Worm (Caenorhabditis elegans) whole organism, mixed stage, embryonic: ENCODE results near the gene H40L08.2.
A peak's percentile ranks its signal among the peaks of the same experiment; 100 is the strongest.

ENCODE experiments used
- M03D4.4 ChIP-seq: sonication (generic microtip); optimal IDR thresholded peaks from 2 replicates; lab custom pipeline; 2017; ENCODE audit warnings: mild to moderate bottlenecking, missing genetic modification characterization, missing compliant biosample characterization
- bed-3 ChIP-seq: fragments of 200-800 bp; sonication (Bioruptor generic); optimal IDR thresholded peaks from 3 replicates; lab custom pipeline; 2018; ENCODE audit warnings: mild to moderate bottlenecking, missing genetic modification characterization, moderate library complexity, missing compliant biosample characterization
- blmp-1 ChIP-seq: fragments of 150-350 bp; optimal IDR thresholded peaks from 2 replicates; lab custom pipeline; 2014; ENCODE audit warnings: missing biosample characterization, missing genetic modification characterization
- ceh-39 ChIP-seq: fragments of 150-350 bp; optimal IDR thresholded peaks from 2 replicates; lab custom pipeline; 2014; ENCODE audit warnings: missing biosample characterization, missing genetic modification characterization
- ceh-43 ChIP-seq: fragments of 200-800 bp; sonication (Bioruptor generic); optimal IDR thresholded peaks from 2 replicates; lab custom pipeline; 2018; ENCODE audit warnings: mild to moderate bottlenecking, missing genetic modification characterization, moderate library complexity, missing compliant biosample characterization
- ceh-83 ChIP-seq: fragments of 200-800 bp; sonication (Bioruptor generic); optimal IDR thresholded peaks from 2 replicates; lab custom pipeline; 2018; ENCODE audit warnings: mild to moderate bottlenecking, missing genetic modification characterization, missing compliant biosample characterization
- ces-1 ChIP-seq: fragments of 150-350 bp; optimal IDR thresholded peaks from 2 replicates; lab custom pipeline; 2014; ENCODE audit warnings: missing biosample characterization, missing genetic modification reagents, missing genetic modification characterization
- cnd-1 ChIP-seq: fragments of 200-800 bp; sonication (Bioruptor generic); optimal IDR thresholded peaks from 2 replicates; lab custom pipeline; 2018; ENCODE audit warnings: mild to moderate bottlenecking, missing genetic modification characterization, missing compliant biosample characterization
- drap-1 ChIP-seq: fragments of 200-800 bp; sonication (Bioruptor generic); optimal IDR thresholded peaks from 3 replicates; lab custom pipeline; 2018; ENCODE audit warnings: mild to moderate bottlenecking, missing genetic modification characterization, missing compliant biosample characterization
- elt-1 ChIP-seq: sonication (generic microtip); optimal IDR thresholded peaks from 2 replicates; lab custom pipeline; 2017; ENCODE audit warnings: missing genetic modification characterization, mild to moderate bottlenecking, missing compliant biosample characterization, antibody characterized with exemption, moderate library complexity, borderline replicate concordance; ENCODE audit not compliant: insufficient read depth
- elt-3 ChIP-seq: fragments of 150-350 bp; optimal IDR thresholded peaks from 2 replicates; lab custom pipeline; 2014; ENCODE audit warnings: missing biosample characterization, missing genetic modification characterization
- flh-1 ChIP-seq: fragments of 200-800 bp; sonication (Bioruptor generic); optimal IDR thresholded peaks from 2 replicates; lab custom pipeline; 2018; ENCODE audit warnings: mild to moderate bottlenecking, missing genetic modification characterization, moderate library complexity, missing compliant biosample characterization
- ham-2 ChIP-seq: fragments of 200-800 bp; sonication (Bioruptor generic); optimal IDR thresholded peaks from 2 replicates; lab custom pipeline; 2018; ENCODE audit warnings: mild to moderate bottlenecking, missing genetic modification characterization, missing compliant biosample characterization
- hlh-1 ChIP-seq: fragments of 150-350 bp; optimal IDR thresholded peaks from 2 replicates; lab custom pipeline; 2014; ENCODE audit warnings: missing biosample characterization, missing genetic modification reagents, missing genetic modification characterization
- lin-13 ChIP-seq: fragments of 150-350 bp; optimal IDR thresholded peaks from 2 replicates; lab custom pipeline; 2014; ENCODE audit warnings: missing biosample characterization, missing genetic modification characterization
- lin-32 ChIP-seq: fragments of 200-800 bp; sonication (Bioruptor generic); optimal IDR thresholded peaks from 2 replicates; lab custom pipeline; 2018; ENCODE audit warnings: mild to moderate bottlenecking, missing genetic modification characterization, missing compliant biosample characterization
- lsy-2 ChIP-seq: fragments of 150-350 bp; optimal IDR thresholded peaks from 2 replicates; lab custom pipeline; 2014; ENCODE audit warnings: missing biosample characterization, missing genetic modification characterization
- mab-5 ChIP-seq: fragments of 150-350 bp; optimal IDR thresholded peaks from 2 replicates; lab custom pipeline; 2014; ENCODE audit warnings: missing biosample characterization, missing genetic modification characterization
- mep-1 ChIP-seq: fragments of 150-350 bp; optimal IDR thresholded peaks from 2 replicates; lab custom pipeline; 2017; ENCODE audit warnings: missing biosample characterization, missing genetic modification reagents, missing genetic modification characterization, inconsistent platforms
- mls-2 ChIP-seq: sonication (generic microtip); optimal IDR thresholded peaks from 2 replicates; lab custom pipeline; 2016; ENCODE audit warnings: mild to moderate bottlenecking, missing genetic modification characterization, moderate library complexity, missing compliant biosample characterization
- nhr-12 ChIP-seq: fragments of 150-350 bp; optimal IDR thresholded peaks from 2 replicates; lab custom pipeline; 2014; ENCODE audit warnings: missing biosample characterization, missing genetic modification characterization
- nhr-2 ChIP-seq: fragments of 150-350 bp; optimal IDR thresholded peaks from 2 replicates; lab custom pipeline; 2014; ENCODE audit warnings: missing biosample characterization, missing genetic modification characterization
- nhr-237 ChIP-seq: fragments of 150-350 bp; optimal IDR thresholded peaks from 2 replicates; lab custom pipeline; 2014; ENCODE audit warnings: missing biosample characterization, missing genetic modification characterization
- nhr-28 ChIP-seq: fragments of 150-350 bp; optimal IDR thresholded peaks from 2 replicates; lab custom pipeline; 2014; ENCODE audit warnings: missing biosample characterization, missing genetic modification characterization
- pha-4 ChIP-seq: fragments of 150-350 bp; optimal IDR thresholded peaks from 2 replicates; lab custom pipeline; 2018; ENCODE audit warnings: missing biosample characterization, missing genetic modification reagents, missing genetic modification characterization
- sem-2 ChIP-seq: fragments of 200-800 bp; sonication (Bioruptor generic); optimal IDR thresholded peaks from 2 replicates; lab custom pipeline; 2018; ENCODE audit warnings: mild to moderate bottlenecking, missing genetic modification characterization, missing compliant biosample characterization
- snpc-4 ChIP-seq: fragments of 150-350 bp; optimal IDR thresholded peaks from 2 replicates; lab custom pipeline; 2014; ENCODE audit warnings: missing biosample characterization, missing genetic modification characterization
- sptf-1 ChIP-seq: sonication (generic microtip); optimal IDR thresholded peaks from 2 replicates; lab custom pipeline; 2017; ENCODE audit warnings: mild to moderate bottlenecking, missing genetic modification characterization, moderate library complexity, missing compliant biosample characterization
- tbx-8 ChIP-seq: fragments of 200-800 bp; sonication (Bioruptor generic); optimal IDR thresholded peaks from 2 replicates; lab custom pipeline; 2018; ENCODE audit warnings: mild to moderate bottlenecking, missing genetic modification characterization, moderate library complexity, missing compliant biosample characterization
- unc-120 ChIP-seq: sonication (generic microtip); optimal IDR thresholded peaks from 2 replicates; lab custom pipeline; 2017; ENCODE audit warnings: missing genetic modification characterization, missing compliant biosample characterization; ENCODE audit not compliant: poor library complexity, severe bottlenecking
- unc-39 ChIP-seq: fragments of 150-350 bp; optimal IDR thresholded peaks from 2 replicates; lab custom pipeline; 2014; ENCODE audit warnings: missing biosample characterization, missing genetic modification characterization
- unc-62 ChIP-seq: fragments of 150-350 bp; optimal IDR thresholded peaks from 2 replicates; lab custom pipeline; 2014; ENCODE audit warnings: missing biosample characterization, missing genetic modification reagents, missing genetic modification characterization
- zip-8 ChIP-seq: fragments of 150-350 bp; optimal IDR thresholded peaks from 2 replicates; lab custom pipeline; 2014; ENCODE audit warnings: missing biosample characterization, missing genetic modification characterization

The H40L08.2 gene

DNA sequence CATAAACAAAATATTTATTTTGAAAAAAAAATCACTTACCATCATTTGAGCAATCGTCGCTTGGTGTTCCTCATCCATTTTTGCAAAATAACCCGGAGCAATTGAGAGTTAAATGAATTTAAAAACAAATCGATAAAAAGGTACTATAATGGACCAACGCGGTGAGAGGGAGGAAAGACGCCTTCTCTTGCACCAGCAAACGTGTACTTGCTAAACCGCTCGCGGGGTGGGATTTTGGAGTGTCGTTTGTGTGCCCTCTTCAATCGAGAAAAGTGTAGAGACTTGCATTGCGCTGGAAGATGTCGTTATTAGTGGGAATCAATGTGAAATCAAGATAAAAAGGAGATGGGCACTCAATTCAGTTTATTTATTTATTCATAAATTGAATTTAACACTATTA lies 6.3 kb upstream of the H40L08.2 start, which contains the start of gene H40L08.1:
Gene H40L08.1, minus strand, starts transcription at position 292 of the 400 bp plus-strand sequence.
- no peak for TF ChIP-seq snpc-4 (tag; lab: Kevin White, UChicago)
- peak; percentile 9 for TF ChIP-seq ceh-39 (tag; lab: Kevin White, UChicago)
- TF ChIP-seq ces-1 (GFP tag; lab: Kevin White, UChicago), result peak; percentile 56
- TF ChIP-seq unc-62 (GFP tag; lab: Kevin White, UChicago), result no peak
- peak; percentile 10 for TF ChIP-seq pha-4
- TF ChIP-seq mep-1 (tag; lab: Kevin White, UChicago), result peak; percentile 9
- peak; percentile 15 for TF ChIP-seq elt-1 (tag; lab: Kevin White, UChicago)

DNA sequence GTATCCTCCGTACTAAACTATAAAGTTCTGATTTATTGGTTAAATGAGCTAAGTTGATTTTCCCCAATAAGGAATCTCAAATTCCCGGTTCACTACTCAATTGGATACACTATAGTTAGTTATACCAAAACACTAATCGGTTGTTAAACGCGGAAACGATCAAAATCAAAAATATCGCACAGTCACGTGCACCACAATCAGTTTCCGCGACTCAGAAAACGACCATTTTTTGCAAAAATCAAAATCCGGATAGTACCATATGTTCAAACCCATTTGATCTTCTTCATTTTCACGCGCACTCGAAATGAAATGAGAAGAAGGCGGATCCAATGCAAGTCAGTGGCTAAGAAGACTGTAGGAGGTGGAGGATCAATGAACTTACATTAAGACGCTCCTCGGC lies 3.9 kb upstream of the H40L08.2 start:
- TF ChIP-seq nhr-28 (tag; lab: Kevin White, UChicago), result no peak
- TF ChIP-seq elt-1 (tag; lab: Kevin White, UChicago), result no peak
- TF ChIP-seq mls-2, result no peak
- TF ChIP-seq flh-1 (GFP tag; lab: Kevin White, UChicago), result no peak
- no peak for TF ChIP-seq nhr-237 (tag; lab: Kevin White, UChicago)
- no peak for TF ChIP-seq unc-62 (GFP tag; lab: Kevin White, UChicago)
- no peak for TF ChIP-seq ceh-39 (tag; lab: Kevin White, UChicago)
- TF ChIP-seq lin-32 (GFP tag; lab: Kevin White, UChicago), result no peak
- TF ChIP-seq elt-3, result no peak
- TF ChIP-seq mab-5 (tag; lab: Kevin White, UChicago), result no peak
- no peak for TF ChIP-seq ceh-43 (GFP tag; lab: Kevin White, UChicago)
- no peak for TF ChIP-seq bed-3
- TF ChIP-seq zip-8 (tag; lab: Kevin White, UChicago), result no peak

DNA sequence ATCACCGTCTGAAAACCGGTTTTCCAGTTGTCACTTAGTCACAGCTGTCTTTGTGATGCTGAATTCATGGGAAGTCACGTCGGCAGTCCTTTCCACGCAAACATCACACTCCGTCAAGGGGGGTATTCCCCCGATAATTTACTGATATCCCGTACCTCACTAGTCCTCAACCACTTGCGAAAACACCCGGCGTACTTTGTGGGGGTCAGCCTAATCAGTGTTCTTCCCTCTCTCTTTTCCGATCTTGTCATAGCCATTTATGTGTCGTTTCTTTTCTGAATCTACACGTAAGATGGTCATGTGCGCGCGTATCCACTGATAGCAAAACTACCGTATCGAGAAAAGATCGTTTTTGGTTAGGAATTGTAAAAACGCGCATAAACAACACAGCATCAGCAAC lies 1.9 kb upstream of the H40L08.2 start:
- TF ChIP-seq nhr-12 (tag; lab: Kevin White, UChicago), result no peak
- no peak for TF ChIP-seq snpc-4 (tag; lab: Kevin White, UChicago)
- TF ChIP-seq lin-32 (GFP tag; lab: Kevin White, UChicago), result no peak
- no peak for TF ChIP-seq hlh-1 (tag; lab: Kevin White, UChicago)
- TF ChIP-seq elt-3, result no peak
- no peak for TF ChIP-seq ces-1 (GFP tag; lab: Kevin White, UChicago)
- TF ChIP-seq zip-8 (tag; lab: Kevin White, UChicago), result no peak
- TF ChIP-seq lsy-2 (tag; lab: Kevin White, UChicago), result no peak
- no peak for TF ChIP-seq nhr-2 (tag; lab: Kevin White, UChicago)
- no peak for TF ChIP-seq cnd-1 (tag; lab: Kevin White, UChicago)
- TF ChIP-seq mab-5 (tag; lab: Kevin White, UChicago), result no peak
- TF ChIP-seq M03D4.4, result no peak
- no peak for TF ChIP-seq mls-2
- TF ChIP-seq ceh-83, result no peak
- TF ChIP-seq sptf-1 (tag; lab: Kevin White, UChicago), result no peak
- TF ChIP-seq drap-1 (GFP tag; lab: Kevin White, UChicago), result no peak

DNA sequence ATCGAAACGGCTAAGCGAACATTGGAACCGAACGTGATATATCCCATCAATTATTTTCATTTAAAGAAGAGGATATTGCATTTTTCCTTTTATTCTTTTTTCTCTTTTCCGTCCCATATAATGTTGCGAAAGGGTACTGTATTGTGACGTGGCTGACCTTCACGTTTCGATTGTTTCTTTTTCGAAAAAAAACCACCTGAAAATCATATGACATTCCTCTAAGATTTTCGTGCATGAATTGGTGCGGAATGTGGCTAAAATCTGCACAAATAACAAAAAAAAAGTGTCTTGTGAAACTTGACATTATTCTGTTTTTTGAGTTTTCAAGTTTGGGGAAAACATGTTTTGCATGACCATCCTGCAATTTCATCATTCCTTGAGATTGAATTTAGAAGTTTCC lies 732 bp upstream of the H40L08.2 start:
- no peak for TF ChIP-seq tbx-8 (GFP tag; lab: Kevin White, UChicago)
- no peak for TF ChIP-seq zip-8 (tag; lab: Kevin White, UChicago)
- TF ChIP-seq drap-1 (GFP tag; lab: Kevin White, UChicago), result no peak
- TF ChIP-seq pha-4, result no peak
- no peak for TF ChIP-seq unc-120 (tag; lab: Kevin White, UChicago)
- no peak for TF ChIP-seq ces-1 (GFP tag; lab: Kevin White, UChicago)
- no peak for TF ChIP-seq mep-1 (tag; lab: Kevin White, UChicago)
- TF ChIP-seq ceh-39 (tag; lab: Kevin White, UChicago), result no peak
- TF ChIP-seq nhr-28 (tag; lab: Kevin White, UChicago), result no peak
- no peak for TF ChIP-seq nhr-237 (tag; lab: Kevin White, UChicago)

DNA sequence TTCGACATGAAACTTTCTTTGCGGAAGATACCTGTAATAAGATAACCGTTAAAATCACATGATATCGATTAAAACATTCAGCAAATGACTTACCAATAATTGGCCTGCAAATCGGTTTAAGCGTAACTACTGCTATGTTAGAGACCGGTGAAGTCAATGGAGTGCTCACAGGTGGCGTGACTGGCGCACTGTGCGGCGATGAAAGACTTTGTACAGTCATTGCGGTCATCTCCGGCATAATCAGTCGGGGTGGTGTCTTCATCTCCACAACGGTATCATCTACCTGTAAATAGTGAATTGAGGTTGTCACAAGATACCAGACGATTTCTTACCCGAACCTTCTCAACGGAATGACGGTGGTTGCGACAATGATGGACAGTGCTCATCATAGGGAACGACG lies 635 bp downstream of the H40L08.2 start:
- TF ChIP-seq ceh-83, result no peak
- no peak for TF ChIP-seq unc-39
- TF ChIP-seq sem-2 (GFP tag; lab: Kevin White, UChicago), result no peak
- TF ChIP-seq nhr-12 (tag; lab: Kevin White, UChicago), result no peak
- TF ChIP-seq tbx-8 (GFP tag; lab: Kevin White, UChicago), result no peak
- no peak for TF ChIP-seq unc-62 (GFP tag; lab: Kevin White, UChicago)
- no peak for TF ChIP-seq lsy-2 (tag; lab: Kevin White, UChicago)
- no peak for TF ChIP-seq elt-3
- no peak for TF ChIP-seq lin-13 (tag; lab: Kevin White, UChicago)
- TF ChIP-seq blmp-1 (tag; lab: Kevin White, UChicago), result no peak
- TF ChIP-seq ham-2, result no peak
- no peak for TF ChIP-seq mep-1 (tag; lab: Kevin White, UChicago)
- no peak for TF ChIP-seq zip-8 (tag; lab: Kevin White, UChicago)
- no peak for TF ChIP-seq flh-1 (GFP tag; lab: Kevin White, UChicago)
